Fruit fly (Drosophila melanogaster) Kc167 (cell line): ENCODE data around the gene CG44008.

Experiments
- Myc ChIP-seq: fragments of >200 bp; optimal IDR thresholded peaks from 2 replicates; lab custom pipeline; 2017; ENCODE audit warnings: missing external identifiers
- insv ChIP-seq: fragments of >200 bp; optimal IDR thresholded peaks from 3 replicates; lab custom pipeline; 2018; ENCODE audit warnings: missing external identifiers
- psq ChIP-seq: fragments of >200 bp; optimal IDR thresholded peaks from 2 replicates; lab custom pipeline; 2017; ENCODE audit warnings: missing external identifiers

DNA sequence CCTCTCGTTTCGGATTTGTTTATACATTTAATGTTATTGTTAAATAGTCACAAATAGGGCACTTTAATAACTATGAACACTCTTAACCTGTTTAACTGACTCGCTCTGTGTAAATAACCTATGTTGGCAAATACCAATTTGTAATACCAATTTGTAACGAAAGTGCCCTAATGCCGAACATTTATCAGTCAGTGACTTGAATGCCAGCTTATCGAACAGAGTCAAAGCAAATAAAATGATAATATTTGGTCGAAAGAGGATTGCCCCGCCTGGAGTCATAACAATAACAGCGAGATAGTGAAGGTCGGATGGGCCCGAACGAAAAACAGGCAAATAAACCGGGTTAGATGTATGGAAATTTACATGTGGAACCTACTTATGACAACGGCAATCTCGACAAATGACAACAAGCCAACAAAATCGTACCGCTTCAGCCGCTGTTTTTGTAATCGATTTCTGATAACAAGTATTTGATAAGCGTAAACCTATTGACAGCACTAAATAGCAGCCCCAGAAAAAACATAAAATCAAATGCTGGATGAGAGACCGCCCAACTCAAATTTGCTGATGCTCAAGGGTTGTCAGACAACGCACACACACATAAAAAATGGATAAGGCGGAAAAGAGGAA, 3.0 kb upstream of the CG44008 start:
- no peak for TF ChIP-seq Myc (lab: Kevin White, UChicago)
- no peak for TF ChIP-seq insv (lab: Kevin White, UChicago)
- no peak for TF ChIP-seq psq
